Fruit fly (Drosophila melanogaster) whole organism, embryonic: Measurements from ENCODE around the gene Ugt35E1.

ENCODE experiments used
- B-H1 ChIP-seq: fragments of 200-800 bp; sonication (Bioruptor generic); IDR thresholded peaks from 3 replicates; pipeline ENCODE4 v1.3.6; 2022; ENCODE audit warnings: missing biosample characterization, missing genetic modification characterization
- Bteb2 ChIP-seq: fragments of 200-800 bp; sonication (Bioruptor generic); optimal IDR thresholded peaks from 2 replicates; lab custom pipeline; 2016; ENCODE audit warnings: missing biosample characterization, missing genetic modification characterization
- CG10462 ChIP-seq: fragments of 200-800 bp; sonication (Bioruptor generic); optimal IDR thresholded peaks from 2 replicates; lab custom pipeline; 2016; ENCODE audit warnings: missing biosample characterization, missing genetic modification characterization
- CG10543 ChIP-seq: fragments of 200-800 bp; sonication (Bioruptor generic); optimal IDR thresholded peaks from 3 replicates; lab custom pipeline; 2017; ENCODE audit warnings: missing biosample characterization, mild to moderate bottlenecking, missing genetic modification characterization, moderate library complexity
- CG11085 ChIP-seq: fragments of 200-800 bp; sonication (Bioruptor generic); IDR thresholded peaks from 2 replicates; pipeline ENCODE4 v1.3.6; 2022; ENCODE audit warnings: missing biosample characterization, missing genetic modification characterization
- CG11456 ChIP-seq: fragments of 200-800 bp; sonication (Bioruptor generic); IDR thresholded peaks from 3 replicates; pipeline ENCODE4 v1.3.6; 2022; ENCODE audit warnings: missing biosample characterization, missing genetic modification characterization
- CG11504 ChIP-seq: fragments of 200-800 bp; sonication (Bioruptor generic); optimal IDR thresholded peaks from 3 replicates; lab custom pipeline; 2019; ENCODE audit warnings: missing biosample characterization, mild to moderate bottlenecking, missing genetic modification characterization, moderate library complexity
- CG13296 ChIP-seq: fragments of 200-800 bp; sonication (Bioruptor generic); optimal IDR thresholded peaks from 3 replicates; lab custom pipeline; 2018; ENCODE audit warnings: missing biosample characterization, mild to moderate bottlenecking, missing genetic modification characterization
- CG13424 ChIP-seq: fragments of 200-800 bp; sonication (Bioruptor generic); optimal IDR thresholded peaks from 2 replicates; lab custom pipeline; 2019; ENCODE audit warnings: missing biosample characterization, mild to moderate bottlenecking, missing genetic modification characterization, moderate library complexity
- CG13894 ChIP-seq: fragments of 200-800 bp; sonication (Bioruptor generic); optimal IDR thresholded peaks from 3 replicates; lab custom pipeline; 2018; ENCODE audit warnings: missing biosample characterization, mild to moderate bottlenecking, missing genetic modification characterization, moderate library complexity
- CG14860 ChIP-seq: fragments of 200-800 bp; sonication (Bioruptor generic); IDR thresholded peaks from 3 replicates; pipeline ENCODE4 v1.3.6; 2022; ENCODE audit warnings: missing biosample characterization, missing genetic modification characterization; ENCODE audit not compliant: partially characterized antibody
- CG15011 ChIP-seq: fragments of 200-800 bp; sonication (Bioruptor generic); optimal IDR thresholded peaks from 3 replicates; lab custom pipeline; 2018; ENCODE audit warnings: missing biosample characterization, mild to moderate bottlenecking, missing genetic modification characterization
- CG15601 ChIP-seq: fragments of 200-800 bp; sonication (Bioruptor generic); optimal IDR thresholded peaks from 3 replicates; lab custom pipeline; 2019; ENCODE audit warnings: missing biosample characterization, mild to moderate bottlenecking, missing genetic modification characterization, moderate library complexity
- CG17385 ChIP-seq: fragments of 200-800 bp; sonication (Bioruptor generic); optimal IDR thresholded peaks from 3 replicates; lab custom pipeline; 2018; ENCODE audit warnings: missing biosample characterization, mild to moderate bottlenecking, missing genetic modification characterization
- CG17612 ChIP-seq: fragments of 200-800 bp; sonication (Bioruptor generic); IDR thresholded peaks from 2 replicates; pipeline ENCODE4 v1.3.6; 2022; ENCODE audit warnings: missing biosample characterization, missing genetic modification characterization
- CG18764 ChIP-seq: fragments of 200-800 bp; sonication (Bioruptor generic); optimal IDR thresholded peaks from 3 replicates; lab custom pipeline; 2016; ENCODE audit warnings: missing biosample characterization, missing genetic modification characterization
- CG2120 ChIP-seq: fragments of 200-800 bp; sonication (Bioruptor generic); optimal IDR thresholded peaks from 3 replicates; lab custom pipeline; 2016; ENCODE audit warnings: missing biosample characterization, missing genetic modification characterization
- CG2712 ChIP-seq: fragments of 200-800 bp; optimal IDR thresholded peaks from 3 replicates; lab custom pipeline; 2019; ENCODE audit warnings: missing biosample characterization, mild to moderate bottlenecking, missing genetic modification characterization, moderate library complexity
- CG33213 ChIP-seq: fragments of 200-800 bp; sonication (Bioruptor generic); optimal IDR thresholded peaks from 3 replicates; lab custom pipeline; 2016; ENCODE audit warnings: missing biosample characterization, missing genetic modification characterization
- CG3407 ChIP-seq: fragments of 200-800 bp; sonication (Bioruptor generic); optimal IDR thresholded peaks from 2 replicates; lab custom pipeline; 2018; ENCODE audit warnings: missing biosample characterization, mild to moderate bottlenecking, missing genetic modification characterization
- CG4404 ChIP-seq: fragments of 200-800 bp; sonication (Bioruptor generic); IDR thresholded peaks from 2 replicates; pipeline ENCODE4 v1.3.6; 2022; ENCODE audit warnings: missing biosample characterization, missing genetic modification characterization
- CG4617 ChIP-seq: fragments of 200-800 bp; sonication (Bioruptor generic); optimal IDR thresholded peaks from 3 replicates; lab custom pipeline; 2016; ENCODE audit warnings: missing biosample characterization, missing genetic modification characterization, borderline replicate concordance
- CG5180 ChIP-seq: fragments of 200-800 bp; sonication (Bioruptor generic); optimal IDR thresholded peaks from 3 replicates; lab custom pipeline; 2017; ENCODE audit warnings: missing biosample characterization, missing genetic modification characterization, mild to moderate bottlenecking, moderate library complexity, missing genetic modification reagents
- CG7357 ChIP-seq: fragments of 200-800 bp; sonication (Bioruptor generic); IDR thresholded peaks from 3 replicates; pipeline ENCODE4 v1.3.6; 2022; ENCODE audit warnings: missing biosample characterization, missing genetic modification characterization
- CG9932 ChIP-seq: fragments of 200-800 bp; sonication (Bioruptor generic); IDR thresholded peaks from 2 replicates; pipeline ENCODE4 v1.3.6; 2022; ENCODE audit warnings: missing biosample characterization, missing genetic modification characterization
- CHES-1-like ChIP-seq: fragments of 200-800 bp; sonication (Bioruptor generic); optimal IDR thresholded peaks from 2 replicates; lab custom pipeline; 2016; ENCODE audit warnings: missing biosample characterization, missing genetic modification characterization
- Dip3 ChIP-seq: fragments of 200-800 bp; sonication (Bioruptor generic); optimal IDR thresholded peaks from 3 replicates; lab custom pipeline; 2016; ENCODE audit warnings: missing biosample characterization, missing genetic modification characterization
- Med ChIP-seq: fragments of 200-800 bp; sonication (Bioruptor generic); peaks from one replicate; lab custom pipeline; 2016; ENCODE audit warnings: missing biosample characterization, missing genetic modification characterization, mild to moderate bottlenecking, inconsistent platforms, moderate library complexity
- Nf-YB ChIP-seq: fragments of 200-800 bp; sonication (Bioruptor generic); optimal IDR thresholded peaks from 3 replicates; lab custom pipeline; 2019; ENCODE audit warnings: missing biosample characterization, mild to moderate bottlenecking, missing genetic modification characterization, moderate library complexity
- Pdp1 ChIP-seq, 2 experiments: fragments of 200-800 bp; sonication (Bioruptor generic); optimal IDR thresholded peaks; 3 replicates each; lab custom pipeline; 2016; ENCODE audit warnings: missing biosample characterization in 2 of 2, missing genetic modification characterization in 2 of 2, mild to moderate bottlenecking in 1 of 2, moderate library complexity in 1 of 2
- Rx ChIP-seq: fragments of 200-800 bp; sonication (Bioruptor generic); IDR thresholded peaks from 2 replicates; pipeline ENCODE4 v1.3.6; 2022; ENCODE audit warnings: missing biosample characterization, missing genetic modification characterization
- chm ChIP-seq: fragments of 200-800 bp; sonication (Bioruptor generic); IDR thresholded peaks from 2 replicates; pipeline ENCODE4 v1.3.6; 2022; ENCODE audit warnings: missing biosample characterization, missing genetic modification characterization
- gem ChIP-seq: fragments of 200-800 bp; sonication (Bioruptor generic); optimal IDR thresholded peaks from 2 replicates; lab custom pipeline; 2019; ENCODE audit warnings: missing biosample characterization, mild to moderate bottlenecking, missing genetic modification characterization, moderate library complexity
- gfzf ChIP-seq: fragments of 200-800 bp; sonication (Bioruptor generic); optimal IDR thresholded peaks from 2 replicates; lab custom pipeline; 2016; ENCODE audit warnings: missing biosample characterization, mild to moderate bottlenecking, missing genetic modification characterization, moderate library complexity
- gro ChIP-seq: fragments of 200-800 bp; sonication (Bioruptor generic); optimal IDR thresholded peaks from 2 replicates; lab custom pipeline; 2016; ENCODE audit warnings: missing biosample characterization, missing genetic modification characterization
- gsb-n ChIP-seq: fragments of 200-800 bp; sonication (Bioruptor generic); optimal IDR thresholded peaks from 3 replicates; lab custom pipeline; 2018; ENCODE audit warnings: missing biosample characterization, mild to moderate bottlenecking, missing genetic modification characterization
- hbn ChIP-seq: fragments of 200-800 bp; sonication (Bioruptor generic); IDR thresholded peaks from 2 replicates; pipeline ENCODE4 v1.3.6; 2022; ENCODE audit warnings: missing biosample characterization, missing genetic modification characterization; ENCODE audit not compliant: partially characterized antibody
- hkb ChIP-seq, 2 experiments: fragments of 200-800 bp in 1 of 2; fragments of >200 bp in 1 of 2; sonication (Bioruptor generic) in 1 of 2; IDR thresholded peaks in 1 of 2; optimal IDR thresholded peaks in 1 of 2; 2 replicates each; pipeline versions ENCODE4 v1.3.6 to Lab custom; 2017 to 2022; ENCODE audit warnings: missing biosample characterization in 1 of 2, missing genetic modification characterization in 1 of 2
- insv ChIP-seq, 2 experiments: fragments of 200-800 bp; sonication (Bioruptor generic); optimal IDR thresholded peaks; 3 replicates each; lab custom pipeline; 2016 to 2018; ENCODE audit warnings: missing biosample characterization in 2 of 2, missing genetic modification characterization in 2 of 2
- kay ChIP-seq: fragments of 200-800 bp; sonication (Bioruptor generic); optimal IDR thresholded peaks from 2 replicates; lab custom pipeline; 2016; ENCODE audit warnings: missing biosample characterization, missing genetic modification characterization
- lab ChIP-seq: fragments of 200-800 bp; sonication (Bioruptor generic); optimal IDR thresholded peaks from 3 replicates; lab custom pipeline; 2017; ENCODE audit warnings: missing biosample characterization, missing genetic modification characterization, mild to moderate bottlenecking, moderate library complexity, missing genetic modification reagents
- lilli ChIP-seq: fragments of 200-800 bp; sonication (Bioruptor generic); optimal IDR thresholded peaks from 3 replicates; lab custom pipeline; 2016; ENCODE audit warnings: missing biosample characterization, missing genetic modification characterization
- nmo ChIP-seq: fragments of 200-800 bp; sonication (Bioruptor generic); optimal IDR thresholded peaks from 2 replicates; lab custom pipeline; 2018; ENCODE audit warnings: missing biosample characterization, mild to moderate bottlenecking, missing genetic modification characterization, moderate library complexity
- phol ChIP-seq: fragments of 200-800 bp; sonication (Bioruptor generic); optimal IDR thresholded peaks from 3 replicates; lab custom pipeline; 2018; ENCODE audit warnings: missing biosample characterization, mild to moderate bottlenecking, missing genetic modification characterization, moderate library complexity
- pzg ChIP-seq: fragments of 200-800 bp; sonication (Bioruptor generic); optimal IDR thresholded peaks from 3 replicates; lab custom pipeline; 2018; ENCODE audit warnings: missing biosample characterization, mild to moderate bottlenecking, missing genetic modification characterization, moderate library complexity
- row ChIP-seq: fragments of 200-800 bp; sonication (Bioruptor generic); IDR thresholded peaks from 3 replicates; pipeline ENCODE4 v1.3.6; 2022; ENCODE audit warnings: missing biosample characterization, missing genetic modification characterization
- sens ChIP-seq: fragments of 200-800 bp; sonication (Bioruptor generic); peaks from one replicate; lab custom pipeline; 2016; ENCODE audit warnings: missing biosample characterization, missing genetic modification characterization
- zf30C ChIP-seq: fragments of 200-800 bp; sonication (Bioruptor generic); optimal IDR thresholded peaks from 3 replicates; lab custom pipeline; 2018; ENCODE audit warnings: missing biosample characterization, mild to moderate bottlenecking, missing genetic modification characterization

Gene Ugt35E1

dm6 chr3R:11209801-11210402 is 44.0 kb upstream of the Ugt35E1 start, which contains the start of the genes SdhC and Tctp (continued):
- TF ChIP-seq hbn (peak; percentile 42; the same call in 1 of the 2 replicates), CG11456 (GFP tag; lab: Robert Waterston, UW) (peak; percentile 23; the same call in 2 of the 3 replicates), Pdp1 (GFP tag; optimal IDR thresholded peaks at IDR 0.05; lab: Kevin White, UChicago) (peak in 1 of 2 experiments; percentile 2), CG10462 (GFP tag; lab: Kevin White, UChicago) (peak; percentile 39), lab (GFP tag; lab: Kevin White, UChicago) (peak; percentile 41), Dip3 (GFP tag; lab: Kevin White, UChicago) (peak; percentile 7), insv (GFP tag; optimal IDR thresholded peaks at IDR 0.05; lab: Kevin White, UChicago) (peak in 1 of 2 experiments; percentile 15), CG14860 (no peak), CG13296 (GFP tag; lab: Kevin White, UChicago) (peak; percentile 58), CG33213 (peak; percentile 19), nmo (GFP tag; lab: Kevin White, UChicago) (peak; percentile 72), CG11085 (GFP tag; lab: Robert Waterston, UW) (no peak), kay (GFP tag; lab: Kevin White, UChicago) (no peak), CG18764 (peak; percentile 2), Med (GFP tag; lab: Kevin White, UChicago) (peak; percentile 89), hkb (optimal IDR thresholded peaks at IDR 0.05; lab: Kevin White, UChicago) (peak; percentile 44), hkb (GFP tag; IDR thresholded peaks at IDR 0.05; lab: Robert Waterston, UW) (0 out of 2 replicates have a peak, but pooled peaks have one; percentile 7), CG4404 (GFP tag; lab: Robert Waterston, UW) (no peak), CG4617 (GFP tag; lab: Kevin White, UChicago) (peak; percentile 38), CG17612 (GFP tag; lab: Robert Waterston, UW) (no peak), gro (GFP tag; lab: Kevin White, UChicago) (no peak), CG2120 (peak; percentile 73), chm (GFP tag; lab: Robert Waterston, UW) (0 out of 2 replicates have a peak, but pooled peaks have one; percentile 49), phol (tag; lab: Kevin White, UChicago) (peak; percentile 97), gsb-n (tag; lab: Kevin White, UChicago) (peak; percentile 45), Bteb2 (GFP tag; lab: Kevin White, UChicago) (peak; percentile 46), CG3407 (GFP tag; lab: Kevin White, UChicago) (no peak), lilli (GFP tag; lab: Kevin White, UChicago) (peak; percentile 44), Rx (GFP tag; lab: Robert Waterston, UW) (no peak), CG10543 (GFP tag; lab: Kevin White, UChicago) (peak; percentile 79), CG5180 (GFP tag; lab: Kevin White, UChicago) (peak; percentile 2), CG17385 (GFP tag; lab: Kevin White, UChicago) (peak; percentile 34), gem (peak; percentile 62), CG9932 (GFP tag; lab: Robert Waterston, UW) (peak; percentile 42; the same call in 1 of the 2 replicates), CHES-1-like (peak; percentile 10), CG15011 (GFP tag; lab: Kevin White, UChicago) (no peak), B-H1 (no peak), row (GFP tag; lab: Robert Waterston, UW) (peak; percentile 72), CG13424 (tag; lab: Kevin White, UChicago) (peak; percentile 60), Nf-YB (GFP tag; lab: Kevin White, UChicago) (peak; percentile 16), gfzf (GFP tag; lab: Kevin White, UChicago) (peak; percentile 75), pzg (GFP tag; lab: Kevin White, UChicago) (peak; percentile 74), CG13894 (tag; lab: Kevin White, UChicago) (peak; percentile 72), CG15601 (peak; percentile 62), CG7357 (GFP tag; lab: Robert Waterston, UW) (no peak), CG2712 (tag; lab: Kevin White, UChicago) (peak; percentile 62), CG11504 (peak; percentile 60), sens (GFP tag; lab: Kevin White, UChicago) (peak; percentile 90), zf30C (GFP tag; lab: Kevin White, UChicago) (no peak)
